Worm (Caenorhabditis elegans): ENCODE measurements around the gene C14B9.2.
A peak's percentile ranks its signal among the peaks of the same experiment; 100 is the strongest.

Gene C14B9.2

ce11 chrIII:8132496-8132895 lies 969 bp upstream of the C14B9.2 start:
- TF ChIP-seq nhr-2 (tag; optimal IDR thresholded peaks at IDR 0.05) = peak; percentile 78
- TF ChIP-seq lin-32 (GFP tag; optimal IDR thresholded peaks at IDR 0.05) = no peak
- TF ChIP-seq nhr-237 (tag; optimal IDR thresholded peaks at IDR 0.05) = no peak
- no peak for TF ChIP-seq sem-2 (GFP tag; optimal IDR thresholded peaks at IDR 0.05)
- TF ChIP-seq nhr-76 (tag; optimal IDR thresholded peaks at IDR 0.05) = no peak
- TF ChIP-seq pha-4 (tag; optimal IDR thresholded peaks at IDR 0.05) = peak; percentile 37

- peak; percentile 68 for TF ChIP-seq pha-4 (tag; optimal IDR thresholded peaks at IDR 0.05)
- TF ChIP-seq ceh-83 (GFP tag; optimal IDR thresholded peaks at IDR 0.05) = no peak
Observed at ce11 chrIII:8136517-8137099, 3.1 kb downstream of the C14B9.2 start.

- TF ChIP-seq hlh-1 (tag; optimal IDR thresholded peaks at IDR 0.05) = peak; percentile 64
- no peak for TF ChIP-seq bed-3 (GFP tag; optimal IDR thresholded peaks at IDR 0.05)
- no peak for TF ChIP-seq nhr-2 (tag; optimal IDR thresholded peaks at IDR 0.05)
- TF ChIP-seq nhr-237 (tag; optimal IDR thresholded peaks at IDR 0.05) = peak; percentile 23
Observed at ce11 chrIII:8137777-8138176, 4.3 kb downstream of the C14B9.2 start, which contains the start of gene hsp-12.2. TSS of gene hsp-12.2 (plus strand) at chrIII:8138077.

- no peak for TF ChIP-seq unc-120 (tag; optimal IDR thresholded peaks at IDR 0.05; ENCODE audit: poor library complexity, severe bottlenecking)
- no peak for TF ChIP-seq ham-2 (GFP tag; optimal IDR thresholded peaks at IDR 0.05)
- TF ChIP-seq cnd-1 (tag; optimal IDR thresholded peaks at IDR 0.05) = no peak
- TF ChIP-seq ztf-11 (tag; optimal IDR thresholded peaks at IDR 0.05) = no peak
- no peak for TF ChIP-seq ces-1 (GFP tag; optimal IDR thresholded peaks at IDR 0.05)
Observed at ce11 chrIII:8142217-8142616, 8.8 kb downstream of the C14B9.2 start.

- TF ChIP-seq tbx-8 (GFP tag; optimal IDR thresholded peaks at IDR 0.05) (no peak), ceh-39 (tag; optimal IDR thresholded peaks at IDR 0.05) (no peak), elt-3 (tag; optimal IDR thresholded peaks at IDR 0.05) (no peak), pha-4 (tag; optimal IDR thresholded peaks at IDR 0.05) (no peak), sptf-1 (tag; optimal IDR thresholded peaks at IDR 0.05) (no peak), lsy-2 (tag; optimal IDR thresholded peaks at IDR 0.05) (peak; percentile 43), mab-5 (tag; optimal IDR thresholded peaks at IDR 0.05) (peak; percentile 19), flh-1 (GFP tag; optimal IDR thresholded peaks at IDR 0.05) (no peak), nhr-237 (tag; optimal IDR thresholded peaks at IDR 0.05) (peak; percentile 38), nhr-28 (tag; optimal IDR thresholded peaks at IDR 0.05) (no peak), nhr-76 (tag; optimal IDR thresholded peaks at IDR 0.05) (no peak), lin-13 (tag; optimal IDR thresholded peaks at IDR 0.05) (no peak), unc-120 (tag; optimal IDR thresholded peaks at IDR 0.05; ENCODE audit: poor library complexity, severe bottlenecking) (no peak), elt-1 (tag; optimal IDR thresholded peaks at IDR 0.05; ENCODE audit: borderline replicate concordance, insufficient read depth) (no peak), drap-1 (GFP tag; optimal IDR thresholded peaks at IDR 0.05) (no peak)
Observed at ce11 chrIII:8144574-8145065, 11.2 kb downstream of the C14B9.2 start, which contains the start of the genes C14B9.8 and mrpl-18. TSS of gene C14B9.8 (minus strand) at chrIII:8144629. TSS of gene mrpl-18 (plus strand) at chrIII:8145015.

- TF ChIP-seq M03D4.4 (tag; optimal IDR thresholded peaks at IDR 0.05) (no peak), lsy-2 (tag; optimal IDR thresholded peaks at IDR 0.05) (no peak), pha-4 (tag; optimal IDR thresholded peaks at IDR 0.05) (no peak), elt-3 (tag; optimal IDR thresholded peaks at IDR 0.05) (no peak), ces-1 (GFP tag; optimal IDR thresholded peaks at IDR 0.05) (no peak)
Observed at ce11 chrIII:8145971-8146370, 12.5 kb downstream of the C14B9.2 start.

ce11 chrIII:8148751-8149150 lies 15.3 kb downstream of the C14B9.2 start, which contains the start of gene D2007.2:
TSS of gene D2007.2 (plus strand) at chrIII:8148963.
- TF ChIP-seq unc-120 (tag; optimal IDR thresholded peaks at IDR 0.05; ENCODE audit: poor library complexity, severe bottlenecking) (no peak), snpc-4 (tag; optimal IDR thresholded peaks at IDR 0.05) (no peak), bed-3 (GFP tag; optimal IDR thresholded peaks at IDR 0.05) (no peak), sem-2 (GFP tag; optimal IDR thresholded peaks at IDR 0.05) (no peak), cnd-1 (tag; optimal IDR thresholded peaks at IDR 0.05) (no peak), tbx-8 (GFP tag; optimal IDR thresholded peaks at IDR 0.05) (no peak), nhr-237 (tag; optimal IDR thresholded peaks at IDR 0.05) (no peak), zip-8 (tag; optimal IDR thresholded peaks at IDR 0.05) (no peak), lsy-2 (tag; optimal IDR thresholded peaks at IDR 0.05) (no peak), nhr-28 (tag; optimal IDR thresholded peaks at IDR 0.05) (no peak), nhr-12 (tag; optimal IDR thresholded peaks at IDR 0.05) (no peak), M03D4.4 (tag; optimal IDR thresholded peaks at IDR 0.05) (no peak), mls-2 (tag; optimal IDR thresholded peaks at IDR 0.05) (no peak), mep-1 (tag; optimal IDR thresholded peaks at IDR 0.05) (no peak), lin-32 (GFP tag; optimal IDR thresholded peaks at IDR 0.05) (no peak), mab-5 (tag; optimal IDR thresholded peaks at IDR 0.05) (no peak), hlh-1 (tag; optimal IDR thresholded peaks at IDR 0.05) (no peak), nhr-76 (tag; optimal IDR thresholded peaks at IDR 0.05) (no peak), drap-1 (GFP tag; optimal IDR thresholded peaks at IDR 0.05) (no peak)

Data from whole organism, mixed stage, embryonic.